Fruit fly (Drosophila melanogaster) whole organism, prepupa: ENCODE data around the gene CG8173.

Source experiments
- CG10669 ChIP-seq: fragments of 200-800 bp; sonication (Bioruptor generic); optimal IDR thresholded peaks from 3 replicates; lab custom pipeline; 2018; ENCODE audit warnings: missing biosample characterization, mild to moderate bottlenecking, missing genetic modification characterization, moderate library complexity
- Eip78C ChIP-seq: fragments of 200-800 bp; sonication (Bioruptor generic); peaks from one replicate; lab custom pipeline; 2016; ENCODE audit warnings: missing biosample characterization, missing genetic modification characterization
- pdm3 ChIP-seq: fragments of 200-800 bp; sonication (Bioruptor generic); optimal IDR thresholded peaks from 3 replicates; lab custom pipeline; 2016; ENCODE audit warnings: missing biosample characterization, missing genetic modification characterization
- vri ChIP-seq: fragments of 200-800 bp; sonication (Bioruptor generic); optimal IDR thresholded peaks from 3 replicates; lab custom pipeline; 2016; ENCODE audit warnings: missing biosample characterization, mild to moderate bottlenecking, missing genetic modification characterization

The CG8173 gene

dm6 chrX:17657716-17658115 lies 51.7 kb downstream of the CG8173 start:
- peak; percentile 77 for TF ChIP-seq vri
- TF ChIP-seq CG10669 (GFP tag; lab: Kevin White, UChicago), result no peak
- TF ChIP-seq pdm3 (GFP tag; lab: Kevin White, UChicago), result no peak
- TF ChIP-seq Eip78C (GFP tag; lab: Kevin White, UChicago), result peak; percentile 62
